Fruit fly (Drosophila melanogaster): ENCODE measurements around the gene CG12659.

Gene CG12659

DNA sequence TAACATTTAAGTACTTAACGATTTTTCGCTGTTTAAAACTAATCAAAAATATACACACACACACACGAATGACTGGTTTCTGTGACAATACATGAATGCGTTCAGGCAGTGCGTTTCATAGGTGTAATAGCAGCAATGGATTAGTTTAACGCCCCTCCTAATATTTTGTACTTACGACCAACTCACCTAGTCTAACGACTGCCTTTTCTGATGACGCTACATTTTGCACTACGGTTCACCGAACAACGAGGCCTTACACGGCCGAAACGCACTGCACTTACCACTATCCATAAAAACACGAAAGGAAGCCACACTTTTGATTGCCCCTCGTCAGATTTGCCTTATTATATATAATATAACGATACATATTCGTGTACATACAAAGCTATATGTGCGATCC lies 9.6 kb upstream of the CG12659 start:
- TF ChIP-seq Hr78 (GFP tag; optimal IDR thresholded peaks at IDR 0.05) (no peak), sage (GFP tag; optimal IDR thresholded peaks at IDR 0.05) (peak; percentile 35), Vsx2 (GFP tag; optimal IDR thresholded peaks at IDR 0.05; ENCODE audit: partially characterized antibody) (no peak), dl (GFP tag; optimal IDR thresholded peaks at IDR 0.05; ENCODE audit: insufficient read depth in 1 of 2, partially characterized antibody in 2 of 2) (no peak), Dif (GFP tag; optimal IDR thresholded peaks at IDR 0.05; ENCODE audit: partially characterized antibody) (no peak), lola (GFP tag; optimal IDR thresholded peaks at IDR 0.05) (no peak), Jra (GFP tag; optimal IDR thresholded peaks at IDR 0.05) (no peak), fru (GFP tag; optimal IDR thresholded peaks at IDR 0.05) (no peak), usp (GFP tag; optimal IDR thresholded peaks at IDR 0.05) (no peak), foxo (GFP tag; optimal IDR thresholded peaks at IDR 0.05) (peak in 1 of 2 experiments; percentile 70), Abd-B (GFP tag; optimal IDR thresholded peaks at IDR 0.05) (no peak), Rel (GFP tag; optimal IDR thresholded peaks at IDR 0.05) (no peak), Rel (tag; optimal IDR thresholded peaks at IDR 0.05) (no peak), dmrt93B (GFP tag; optimal IDR thresholded peaks at IDR 0.05) (no peak), rgr (GFP tag; optimal IDR thresholded peaks at IDR 0.05) (no peak), brk (GFP tag; optimal IDR thresholded peaks at IDR 0.05) (no peak), CG9705 (GFP tag; optimal IDR thresholded peaks at IDR 0.05) (no peak), ey (GFP tag; optimal IDR thresholded peaks at IDR 0.05) (peak; percentile 65), N (GFP tag; optimal IDR thresholded peaks at IDR 0.05) (no peak), OdsH (GFP tag; optimal IDR thresholded peaks at IDR 0.05) (peak; percentile 30), jim (GFP tag; optimal IDR thresholded peaks at IDR 0.05) (no peak), pan (optimal IDR thresholded peaks at IDR 0.05) (no peak), Myc (optimal IDR thresholded peaks at IDR 0.05) (no peak), psq (GFP tag; optimal IDR thresholded peaks at IDR 0.05) (peak; percentile 2), dsf (GFP tag; optimal IDR thresholded peaks at IDR 0.05; ENCODE audit: borderline replicate concordance) (no peak), h (GFP tag; optimal IDR thresholded peaks at IDR 0.05) (no peak), Mio (GFP tag; optimal IDR thresholded peaks at IDR 0.05) (no peak), Hnf4 (GFP tag; optimal IDR thresholded peaks at IDR 0.05) (no peak), GATAd (GFP tag; optimal IDR thresholded peaks at IDR 0.05) (no peak), Sp1 (GFP tag; optimal IDR thresholded peaks at IDR 0.05) (no peak), sv (GFP tag; optimal IDR thresholded peaks at IDR 0.05) (no peak), Hr83 (GFP tag; optimal IDR thresholded peaks at IDR 0.05; ENCODE audit: poor library complexity, severe bottlenecking) (no peak), woc (GFP tag; optimal IDR thresholded peaks at IDR 0.05) (no peak), Dfd (GFP tag; optimal IDR thresholded peaks at IDR 0.05) (no peak), tai (GFP tag; optimal IDR thresholded peaks at IDR 0.05) (no peak), br (GFP tag; optimal IDR thresholded peaks at IDR 0.05) (peak; percentile 58), HLH106 (tag; optimal IDR thresholded peaks at IDR 0.05) (peak; percentile 60), CrebA (GFP tag; optimal IDR thresholded peaks at IDR 0.05; ENCODE audit: borderline replicate concordance) (no peak), CG32264 (GFP tag; optimal IDR thresholded peaks at IDR 0.05) (no peak)

DNA sequence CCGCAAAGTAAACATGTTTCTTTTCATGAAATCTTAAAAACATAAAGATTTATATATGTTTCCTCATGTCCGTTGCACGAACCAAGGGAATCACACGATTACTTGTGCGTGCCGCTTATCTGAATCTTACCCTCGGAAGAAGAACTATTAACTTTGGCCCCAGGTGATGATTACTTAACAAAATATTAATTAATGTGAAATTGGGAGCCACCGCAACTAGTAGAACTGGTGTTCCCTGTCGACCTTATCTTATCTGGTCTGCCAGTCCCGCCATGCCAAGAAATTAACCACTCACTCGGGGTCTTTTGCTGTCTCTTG lies 1.6 kb upstream of the CG12659 start:
- TF ChIP-seq usp (GFP tag; optimal IDR thresholded peaks at IDR 0.05): no peak
- no peak for TF ChIP-seq rgr (GFP tag; optimal IDR thresholded peaks at IDR 0.05)
- TF ChIP-seq Rel (GFP tag; optimal IDR thresholded peaks at IDR 0.05): no peak
- TF ChIP-seq Rel (tag; optimal IDR thresholded peaks at IDR 0.05): peak; percentile 69

DNA sequence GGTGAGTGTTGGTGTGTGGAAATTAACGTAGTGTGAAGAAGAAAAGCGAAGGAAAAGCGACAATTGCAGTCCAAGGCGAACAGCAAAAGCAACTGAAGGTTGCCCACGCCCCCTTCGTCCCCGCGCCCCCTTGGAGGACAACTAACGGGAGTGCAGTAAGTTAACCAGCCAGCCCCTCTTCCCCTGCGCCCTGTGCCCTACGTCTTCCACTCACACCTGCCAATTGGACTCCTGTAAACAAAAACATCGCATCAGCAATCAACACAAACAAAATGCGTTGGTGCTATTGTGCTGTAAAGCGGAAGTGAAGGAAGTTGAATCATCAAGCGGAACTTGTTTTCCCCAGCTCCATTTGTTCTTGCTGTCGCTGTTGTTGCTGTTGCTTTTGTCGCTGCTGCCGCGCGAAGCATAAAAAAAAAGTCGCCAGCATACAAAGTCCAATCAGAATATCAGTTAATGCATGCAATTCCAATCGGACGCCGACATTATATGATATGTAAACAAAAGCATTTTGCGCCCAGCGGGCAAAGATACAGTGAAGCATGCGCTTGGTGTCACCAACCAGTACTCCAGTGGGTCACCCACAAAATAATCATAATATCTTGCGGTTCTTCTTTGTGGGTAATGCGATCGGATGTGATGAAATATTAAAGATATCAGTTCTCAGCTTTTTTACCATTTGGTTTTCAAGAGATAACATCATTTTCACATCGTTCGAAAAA lies 1.1 kb upstream of the CG12659 start:
- TF ChIP-seq pan (optimal IDR thresholded peaks at IDR 0.05) (no peak), tai (GFP tag; optimal IDR thresholded peaks at IDR 0.05) (no peak), psq (GFP tag; optimal IDR thresholded peaks at IDR 0.05) (peak; percentile 6), dl (GFP tag; optimal IDR thresholded peaks at IDR 0.05; ENCODE audit: insufficient read depth in 1 of 2, partially characterized antibody in 2 of 2) (no peak), Mio (GFP tag; optimal IDR thresholded peaks at IDR 0.05) (no peak), dmrt93B (GFP tag; optimal IDR thresholded peaks at IDR 0.05) (no peak), Jra (GFP tag; optimal IDR thresholded peaks at IDR 0.05) (no peak), OdsH (GFP tag; optimal IDR thresholded peaks at IDR 0.05) (peak; percentile 5), rgr (GFP tag; optimal IDR thresholded peaks at IDR 0.05) (no peak), CG32264 (GFP tag; optimal IDR thresholded peaks at IDR 0.05) (no peak), sv (GFP tag; optimal IDR thresholded peaks at IDR 0.05) (no peak), N (GFP tag; optimal IDR thresholded peaks at IDR 0.05) (no peak), foxo (GFP tag; optimal IDR thresholded peaks at IDR 0.05) (peak in 1 of 2 experiments; percentile 29), GATAd (GFP tag; optimal IDR thresholded peaks at IDR 0.05) (no peak), Myc (optimal IDR thresholded peaks at IDR 0.05) (no peak), br (GFP tag; optimal IDR thresholded peaks at IDR 0.05) (peak; percentile 40), Sp1 (GFP tag; optimal IDR thresholded peaks at IDR 0.05) (peak; percentile 18), HLH106 (tag; optimal IDR thresholded peaks at IDR 0.05) (peak; percentile 27), brk (GFP tag; optimal IDR thresholded peaks at IDR 0.05) (no peak), Hr83 (GFP tag; optimal IDR thresholded peaks at IDR 0.05; ENCODE audit: poor library complexity, severe bottlenecking) (no peak), Dfd (GFP tag; optimal IDR thresholded peaks at IDR 0.05) (no peak), jim (GFP tag; optimal IDR thresholded peaks at IDR 0.05) (no peak), h (GFP tag; optimal IDR thresholded peaks at IDR 0.05) (peak; percentile 10), dsf (GFP tag; optimal IDR thresholded peaks at IDR 0.05; ENCODE audit: borderline replicate concordance) (no peak), Vsx2 (GFP tag; optimal IDR thresholded peaks at IDR 0.05; ENCODE audit: partially characterized antibody) (no peak), ey (GFP tag; optimal IDR thresholded peaks at IDR 0.05) (peak; percentile 30), lola (GFP tag; optimal IDR thresholded peaks at IDR 0.05) (no peak), CrebA (GFP tag; optimal IDR thresholded peaks at IDR 0.05; ENCODE audit: borderline replicate concordance) (no peak), woc (GFP tag; optimal IDR thresholded peaks at IDR 0.05) (no peak), usp (GFP tag; optimal IDR thresholded peaks at IDR 0.05) (no peak), Hr78 (GFP tag; optimal IDR thresholded peaks at IDR 0.05) (no peak), Abd-B (GFP tag; optimal IDR thresholded peaks at IDR 0.05) (no peak), sage (GFP tag; optimal IDR thresholded peaks at IDR 0.05) (no peak), fru (GFP tag; optimal IDR thresholded peaks at IDR 0.05) (no peak), CG9705 (GFP tag; optimal IDR thresholded peaks at IDR 0.05) (no peak), Rel (GFP tag; optimal IDR thresholded peaks at IDR 0.05) (no peak), Rel (tag; optimal IDR thresholded peaks at IDR 0.05) (no peak), Dif (GFP tag; optimal IDR thresholded peaks at IDR 0.05; ENCODE audit: partially characterized antibody) (no peak), Hnf4 (GFP tag; optimal IDR thresholded peaks at IDR 0.05) (no peak)
